Worm (Caenorhabditis elegans) whole organism, late embryonic: ENCODE measurements around the gene T07H3.8.
"Not testable (repeated sequence)": the region's sequence is repeated elsewhere in the genome, so short reads cannot be mapped to it uniquely, and the experiment has no call there.

Experiments used
- C08G9.2 ChIP-seq: sonication (generic microtip); optimal IDR thresholded peaks from 2 replicates; lab custom pipeline; 2016; ENCODE audit warnings: mild to moderate bottlenecking, missing genetic modification characterization, moderate library complexity, missing compliant biosample characterization
- ama-1 ChIP-seq: fragments of 150-350 bp; optimal IDR thresholded peaks from 2 replicates; lab custom pipeline; 2014
- ceh-31 ChIP-seq: sonication (generic microtip); optimal IDR thresholded peaks from 2 replicates; lab custom pipeline; 2016; ENCODE audit warnings: missing genetic modification characterization, missing compliant biosample characterization
- elt-2 ChIP-seq: sonication (generic microtip); optimal IDR thresholded peaks from 2 replicates; lab custom pipeline; 2016; ENCODE audit warnings: missing genetic modification reagents, missing genetic modification characterization, missing compliant biosample characterization
- hlh-8 ChIP-seq: sonication (generic microtip); optimal IDR thresholded peaks from 2 replicates; lab custom pipeline; 2016; ENCODE audit warnings: missing genotype, missing genetic modification characterization, missing compliant biosample characterization
- pag-3 ChIP-seq: sonication (generic microtip); optimal IDR thresholded peaks from 2 replicates; lab custom pipeline; 2016; ENCODE audit warnings: missing compliant biosample characterization, missing genetic modification characterization, borderline replicate concordance
- pqm-1 ChIP-seq: sonication (generic microtip); optimal IDR thresholded peaks from 2 replicates; lab custom pipeline; 2016; ENCODE audit warnings: missing genetic modification characterization, missing compliant biosample characterization
- ref-2 ChIP-seq: sonication (generic microtip); optimal IDR thresholded peaks from 2 replicates; lab custom pipeline; 2016; ENCODE audit warnings: missing genetic modification characterization, missing compliant biosample characterization
- unc-86 ChIP-seq: sonication (generic microtip); optimal IDR thresholded peaks from 2 replicates; lab custom pipeline; 2016; ENCODE audit warnings: missing genetic modification characterization, missing compliant biosample characterization
- ztf-16 ChIP-seq: sonication (generic microtip); optimal IDR thresholded peaks from 2 replicates; lab custom pipeline; 2017; ENCODE audit warnings: missing genetic modification characterization, missing compliant biosample characterization

- TF ChIP-seq pag-3 (tag; lab: Kevin White, UChicago); ama-1 (lab: Kevin White, UChicago); ztf-16; pqm-1 (tag; lab: Kevin White, UChicago); elt-2 (tag; lab: Kevin White, UChicago); ceh-31 (tag; lab: Kevin White, UChicago); unc-86 (tag; lab: Kevin White, UChicago); ref-2 (tag; lab: Kevin White, UChicago); hlh-8; C08G9.2 (tag; lab: Kevin White, UChicago): not testable (repeated sequence)
These were observed 43.2 kb upstream of the T07H3.8 start, which contains the start of gene K05F6.4 for ce11 chrII:1543182-1543581.
